Fruit fly (Drosophila melanogaster) whole organism, embryonic: Measurements from ENCODE around the gene CG14995.

ENCODE experiments used
- ATbp ChIP-seq: fragments of 200-800 bp; sonication (Bioruptor generic); optimal IDR thresholded peaks from 2 replicates; lab custom pipeline; 2017; ENCODE audit warnings: missing biosample characterization, mild to moderate bottlenecking, missing genetic modification characterization, missing genetic modification reagents
- Awh ChIP-seq: fragments of 200-800 bp; sonication (Bioruptor generic); IDR thresholded peaks from 2 replicates; pipeline ENCODE4, ENCODE4 v1.3.6; 2022; ENCODE audit warnings: missing biosample characterization, missing genetic modification characterization
- B-H1 ChIP-seq: fragments of 200-800 bp; sonication (Bioruptor generic); IDR thresholded peaks from 3 replicates; pipeline ENCODE4 v1.3.6; 2022; ENCODE audit warnings: missing biosample characterization, missing genetic modification characterization
- CG10147 ChIP-seq: fragments of 200-800 bp; sonication (Bioruptor generic); optimal IDR thresholded peaks from 2 replicates; lab custom pipeline; 2019; ENCODE audit warnings: missing biosample characterization, mild to moderate bottlenecking, missing genetic modification characterization, moderate library complexity
- CG10274 ChIP-seq: fragments of 200-800 bp; sonication (Bioruptor generic); optimal IDR thresholded peaks from 3 replicates; lab custom pipeline; 2017; ENCODE audit warnings: missing biosample characterization, mild to moderate bottlenecking, missing genetic modification characterization
- CG10321 ChIP-seq: fragments of 200-800 bp; sonication (Bioruptor generic); IDR thresholded peaks from 2 replicates; pipeline ENCODE4 v1.3.6; 2022; ENCODE audit warnings: missing biosample characterization, missing genetic modification characterization
- CG11247 ChIP-seq: fragments of 200-800 bp; sonication (Bioruptor generic); IDR thresholded peaks from 2 replicates; pipeline ENCODE4 v1.3.6; 2022; ENCODE audit warnings: missing biosample characterization, missing genetic modification characterization
- CG13775 ChIP-seq: fragments of 200-800 bp; sonication (Bioruptor generic); optimal IDR thresholded peaks from 3 replicates; lab custom pipeline; 2017; ENCODE audit warnings: missing biosample characterization, mild to moderate bottlenecking, missing genetic modification characterization
- CG14667 ChIP-seq: fragments of 200-800 bp; sonication (Bioruptor generic); IDR thresholded peaks from 2 replicates; pipeline ENCODE4 v1.3.6; 2022; ENCODE audit warnings: missing biosample characterization, missing genetic modification characterization
- CG14710 ChIP-seq: fragments of 200-800 bp; sonication (Bioruptor generic); optimal IDR thresholded peaks from 3 replicates; lab custom pipeline; 2019; ENCODE audit warnings: missing biosample characterization, mild to moderate bottlenecking, missing genetic modification characterization, moderate library complexity
- CG15514 ChIP-seq: fragments of 200-800 bp; sonication (Bioruptor generic); optimal IDR thresholded peaks from 3 replicates; lab custom pipeline; 2017; ENCODE audit warnings: missing biosample characterization, missing genetic modification characterization, mild to moderate bottlenecking, moderate library complexity, missing genetic modification reagents
- CG18011 ChIP-seq: fragments of 200-800 bp; sonication (Bioruptor generic); optimal IDR thresholded peaks from 2 replicates; lab custom pipeline; 2017; ENCODE audit warnings: missing biosample characterization, missing genetic modification characterization, mild to moderate bottlenecking, moderate library complexity, missing genotype
- CG18476 ChIP-seq: fragments of 200-800 bp; sonication (Bioruptor generic); optimal IDR thresholded peaks from 2 replicates; lab custom pipeline; 2016; ENCODE audit warnings: missing biosample characterization, mild to moderate bottlenecking, missing genetic modification characterization
- CG18619 ChIP-seq: fragments of 200-800 bp; sonication (Bioruptor generic); optimal IDR thresholded peaks from 3 replicates; lab custom pipeline; 2017; ENCODE audit warnings: missing biosample characterization, mild to moderate bottlenecking, missing genetic modification characterization
- CG31365 ChIP-seq: fragments of 200-800 bp; sonication (Bioruptor generic); optimal IDR thresholded peaks from 2 replicates; lab custom pipeline; 2018; ENCODE audit warnings: missing biosample characterization, mild to moderate bottlenecking, missing genetic modification characterization
- CG3407 ChIP-seq: fragments of 200-800 bp; sonication (Bioruptor generic); optimal IDR thresholded peaks from 2 replicates; lab custom pipeline; 2018; ENCODE audit warnings: missing biosample characterization, mild to moderate bottlenecking, missing genetic modification characterization
- CG4404 ChIP-seq: fragments of 200-800 bp; sonication (Bioruptor generic); IDR thresholded peaks from 2 replicates; pipeline ENCODE4 v1.3.6; 2022; ENCODE audit warnings: missing biosample characterization, missing genetic modification characterization
- CG4730 ChIP-seq: fragments of 200-800 bp; sonication (Bioruptor generic); IDR thresholded peaks from 2 replicates; pipeline ENCODE4 v1.3.6; 2022; ENCODE audit warnings: missing biosample characterization, missing genetic modification characterization
- CG8944 ChIP-seq: fragments of 200-800 bp; sonication (Bioruptor generic); optimal IDR thresholded peaks from 3 replicates; lab custom pipeline; 2016; ENCODE audit warnings: missing biosample characterization, missing genetic modification characterization
- CG9437 ChIP-seq: fragments of 200-800 bp; sonication (Bioruptor generic); optimal IDR thresholded peaks from 2 replicates; lab custom pipeline; 2018; ENCODE audit warnings: missing biosample characterization, mild to moderate bottlenecking, missing genetic modification characterization
- CHES-1-like ChIP-seq: fragments of 200-800 bp; sonication (Bioruptor generic); optimal IDR thresholded peaks from 2 replicates; lab custom pipeline; 2016; ENCODE audit warnings: missing biosample characterization, missing genetic modification characterization
- Dek ChIP-seq: fragments of 200-800 bp; sonication (Bioruptor generic); optimal IDR thresholded peaks from 3 replicates; lab custom pipeline; 2019; ENCODE audit warnings: missing biosample characterization, mild to moderate bottlenecking, missing genetic modification characterization, moderate library complexity
- Dll ChIP-seq: fragments of 200-800 bp; sonication (Bioruptor generic); IDR thresholded peaks from 4 replicates; pipeline ENCODE4 v1.3.6; 2022; ENCODE audit warnings: missing biosample characterization, missing genetic modification characterization; ENCODE audit not compliant: partially characterized antibody
- H2.0 ChIP-seq: fragments of 200-800 bp; sonication (Bioruptor generic); IDR thresholded peaks from 2 replicates; pipeline ENCODE4 v1.3.6; 2022; ENCODE audit warnings: missing biosample characterization, missing genetic modification characterization
- HLHmδ ChIP-seq: fragments of 200-800 bp; sonication (Bioruptor generic); optimal IDR thresholded peaks from 2 replicates; lab custom pipeline; 2018; ENCODE audit warnings: missing biosample characterization, mild to moderate bottlenecking, missing genetic modification characterization, moderate library complexity
- Hsf ChIP-seq: fragments of 200-800 bp; sonication (Bioruptor generic); optimal IDR thresholded peaks from 3 replicates; lab custom pipeline; 2016; ENCODE audit warnings: missing biosample characterization, missing genetic modification characterization
- Jarid2 ChIP-seq: fragments of 200-800 bp; sonication (Bioruptor generic); optimal IDR thresholded peaks from 3 replicates; lab custom pipeline; 2017; ENCODE audit warnings: mild to moderate bottlenecking, missing biosample characterization, missing genetic modification reagents, missing genetic modification characterization
- Med ChIP-seq: fragments of 200-800 bp; sonication (Bioruptor generic); peaks from one replicate; lab custom pipeline; 2016; ENCODE audit warnings: missing biosample characterization, missing genetic modification characterization, mild to moderate bottlenecking, inconsistent platforms, moderate library complexity
- Opbp ChIP-seq: fragments of 200-800 bp; sonication (Bioruptor generic); IDR thresholded peaks from 3 replicates; pipeline ENCODE4 v1.3.6; 2022; ENCODE audit warnings: missing biosample characterization, missing genetic modification characterization; ENCODE audit not compliant: partially characterized antibody
- aop ChIP-seq: fragments of 200-800 bp; sonication (Bioruptor generic); IDR thresholded peaks from 2 replicates; pipeline ENCODE4 v1.3.6; 2022; ENCODE audit warnings: missing biosample characterization, missing genetic modification characterization
- ash1 ChIP-seq: fragments of 200-800 bp; sonication (Bioruptor generic); optimal IDR thresholded peaks from 2 replicates; lab custom pipeline; 2018; ENCODE audit warnings: missing biosample characterization, mild to moderate bottlenecking, missing genetic modification characterization
- btn ChIP-seq: fragments of 200-800 bp; sonication (Bioruptor generic); optimal IDR thresholded peaks from 2 replicates; lab custom pipeline; 2016; ENCODE audit warnings: missing biosample characterization, missing genetic modification characterization
- caup ChIP-seq: fragments of 200-800 bp; sonication (Bioruptor generic); optimal IDR thresholded peaks from 3 replicates; lab custom pipeline; 2017; ENCODE audit warnings: missing biosample characterization, mild to moderate bottlenecking, missing genetic modification characterization, moderate library complexity; ENCODE audit not compliant: severe bottlenecking
- chinmo ChIP-seq: fragments of 200-800 bp; sonication (Bioruptor generic); IDR thresholded peaks from 4 replicates; pipeline ENCODE4 v1.3.6; 2022; ENCODE audit warnings: missing biosample characterization, missing genetic modification characterization; ENCODE audit not compliant: partially characterized antibody
- chn ChIP-seq: fragments of 200-800 bp; sonication (Bioruptor generic); optimal IDR thresholded peaks from 2 replicates; lab custom pipeline; 2016; ENCODE audit warnings: missing biosample characterization, missing genetic modification characterization
- da ChIP-seq: fragments of 200-800 bp; sonication (Bioruptor generic); optimal IDR thresholded peaks from 2 replicates; lab custom pipeline; 2016; ENCODE audit warnings: missing biosample characterization, missing genetic modification characterization
- eve ChIP-seq, 2 experiments: fragments of >200 bp; optimal IDR thresholded peaks; 2 replicates each; lab custom pipeline; 2017; ENCODE audit warnings: missing biosample characterization in 2 of 2, missing genetic modification characterization in 2 of 2
- fd96Cb ChIP-seq: fragments of 200-800 bp; sonication (Bioruptor generic); optimal IDR thresholded peaks from 2 replicates; lab custom pipeline; 2018; ENCODE audit warnings: missing biosample characterization, mild to moderate bottlenecking, missing genetic modification characterization, moderate library complexity
- gce ChIP-seq: fragments of 200-800 bp; sonication (Bioruptor generic); IDR thresholded peaks from 3 replicates; pipeline ENCODE4 v1.3.6; 2022; ENCODE audit warnings: missing biosample characterization, missing genetic modification characterization
- hbn ChIP-seq: fragments of 200-800 bp; sonication (Bioruptor generic); IDR thresholded peaks from 2 replicates; pipeline ENCODE4 v1.3.6; 2022; ENCODE audit warnings: missing biosample characterization, missing genetic modification characterization; ENCODE audit not compliant: partially characterized antibody
- mirr ChIP-seq: fragments of 200-800 bp; sonication (Bioruptor generic); optimal IDR thresholded peaks from 3 replicates; lab custom pipeline; 2018; ENCODE audit warnings: missing biosample characterization, mild to moderate bottlenecking, missing genetic modification characterization
- pfk ChIP-seq: fragments of 200-800 bp; sonication (Bioruptor generic); optimal IDR thresholded peaks from 2 replicates; lab custom pipeline; 2018; ENCODE audit warnings: missing biosample characterization, mild to moderate bottlenecking, missing genetic modification characterization, moderate library complexity
- phol ChIP-seq: fragments of 200-800 bp; sonication (Bioruptor generic); optimal IDR thresholded peaks from 3 replicates; lab custom pipeline; 2018; ENCODE audit warnings: missing biosample characterization, mild to moderate bottlenecking, missing genetic modification characterization, moderate library complexity
- salm ChIP-seq: fragments of 200-800 bp; sonication (Bioruptor generic); optimal IDR thresholded peaks from 2 replicates; lab custom pipeline; 2018; ENCODE audit warnings: missing biosample characterization, mild to moderate bottlenecking, missing genetic modification characterization
- scrt ChIP-seq: fragments of 200-800 bp; sonication (Bioruptor generic); optimal IDR thresholded peaks from 2 replicates; lab custom pipeline; 2018; ENCODE audit warnings: missing biosample characterization, mild to moderate bottlenecking, missing genetic modification characterization, moderate library complexity
- sens-2 ChIP-seq: fragments of 200-800 bp; sonication (Bioruptor generic); IDR thresholded peaks from 2 replicates; pipeline ENCODE4 v1.3.6; 2022; ENCODE audit warnings: missing biosample characterization, missing genetic modification characterization
- ttk ChIP-seq: fragments of 200-800 bp; sonication (Bioruptor generic); IDR thresholded peaks from 2 replicates; pipeline ENCODE4 v2.1.2; 2022; ENCODE audit warnings: missing biosample characterization, missing genetic modification characterization
- unpg ChIP-seq: fragments of 200-800 bp; sonication (Bioruptor generic); optimal IDR thresholded peaks from 3 replicates; lab custom pipeline; 2018; ENCODE audit warnings: missing biosample characterization, mild to moderate bottlenecking, missing genetic modification characterization, moderate library complexity
- vnd ChIP-seq: fragments of 200-800 bp; sonication (Bioruptor generic); IDR thresholded peaks from 3 replicates; pipeline ENCODE4 v1.3.6; 2022; ENCODE audit warnings: missing biosample characterization, missing genetic modification characterization; ENCODE audit not compliant: partially characterized antibody
- zfh1 ChIP-seq: fragments of 200-800 bp; sonication (Bioruptor generic); IDR thresholded peaks from 3 replicates; pipeline ENCODE4 v1.3.6; 2022; ENCODE audit warnings: missing biosample characterization, missing genetic modification characterization

Gene CG14995

DNA sequence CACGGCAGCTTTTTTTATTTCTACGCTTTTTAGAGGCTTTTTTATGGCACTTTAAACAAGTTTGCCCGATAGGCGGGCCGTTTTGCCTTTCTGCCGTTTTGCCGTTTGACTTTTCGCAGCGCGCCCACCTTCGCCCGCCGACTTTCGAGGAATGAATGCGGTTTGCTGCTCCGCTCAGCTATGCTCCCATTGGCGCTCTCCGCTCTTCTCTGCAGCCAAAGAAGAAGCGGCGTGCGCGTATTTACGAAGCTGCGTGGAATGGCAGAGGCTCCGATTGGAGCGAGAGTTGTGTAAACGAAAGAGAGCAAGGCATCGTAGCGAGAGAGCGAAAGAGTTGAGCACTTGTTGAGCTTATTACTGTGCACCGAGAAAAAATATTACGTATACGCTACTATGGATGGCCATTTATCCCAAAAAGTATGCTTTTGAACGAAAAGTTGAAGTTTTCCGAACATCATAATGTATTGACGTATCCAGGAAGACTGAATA is 31.5 kb downstream of the CG14995 start, which contains the start of gene wit (continued):
- TF ChIP-seq CG10274 (GFP tag; lab: Kevin White, UChicago) (no peak), phol (tag; lab: Kevin White, UChicago) (no peak), H2.0 (GFP tag; lab: Robert Waterston, UW) (no peak; the same call in 1 of the 2 replicates), CG9437 (GFP tag; lab: Kevin White, UChicago) (no peak), CG18476 (GFP tag; lab: Kevin White, UChicago) (no peak), CG13775 (GFP tag; lab: Kevin White, UChicago) (no peak), Awh (GFP tag; lab: Robert Waterston, UW) (peak; percentile 62; the same call in 1 of the 2 replicates), gce (peak; percentile 21; the same call in 1 of the 3 replicates), Med (GFP tag; lab: Kevin White, UChicago) (peak; percentile 87), eve (GFP tag; optimal IDR thresholded peaks at IDR 0.05; lab: Kevin White, UChicago) (no peak), CHES-1-like (GFP tag; lab: Kevin White, UChicago) (no peak), caup (no peak), hbn (GFP tag; lab: Robert Waterston, UW) (peak; percentile 44), CG31365 (tag; lab: Kevin White, UChicago) (no peak), Dll (GFP tag; lab: Robert Waterston, UW) (peak; percentile 47; the same call in 1 of the 4 replicates), fd96Cb (tag; lab: Kevin White, UChicago) (no peak), unpg (GFP tag; lab: Kevin White, UChicago) (peak; percentile 6), vnd (GFP tag; lab: Robert Waterston, UW) (no peak), zfh1 (GFP tag; lab: Robert Waterston, UW) (no peak), ATbp (peak; percentile 19), chinmo (peak; percentile 97), pfk (GFP tag; lab: Kevin White, UChicago) (no peak), btn (GFP tag; lab: Kevin White, UChicago) (no peak), B-H1 (GFP tag; lab: Robert Waterston, UW) (no peak; the same call in 2 of the 3 replicates), Opbp (GFP tag; lab: Robert Waterston, UW) (peak; percentile 15; the same call in 1 of the 3 replicates), aop (GFP tag; lab: Robert Waterston, UW) (no peak), CG14667 (GFP tag; lab: Robert Waterston, UW) (no peak), CG11247 (GFP tag; lab: Robert Waterston, UW) (no peak), CG14710 (tag; lab: Kevin White, UChicago) (no peak), CG10147 (GFP tag; lab: Kevin White, UChicago) (no peak), CG4730 (no peak), CG15514 (GFP tag; lab: Kevin White, UChicago) (peak; percentile 52), CG18619 (no peak), Hsf (peak; percentile 26), CG10321 (GFP tag; lab: Robert Waterston, UW) (no peak), scrt (GFP tag; lab: Kevin White, UChicago) (peak; percentile 98), salm (tag; lab: Kevin White, UChicago) (no peak), sens-2 (no peak), CG18011 (GFP tag; lab: Kevin White, UChicago) (no peak), CG3407 (no peak), CG8944 (GFP tag; lab: Kevin White, UChicago) (no peak), Dek (tag; lab: Kevin White, UChicago) (no peak), ash1 (GFP tag; lab: Kevin White, UChicago) (no peak), da (GFP tag; lab: Kevin White, UChicago) (no peak), ttk (0 out of 2 replicates have a peak, but pooled peaks have one; percentile 22), Jarid2 (GFP tag; lab: Kevin White, UChicago) (peak; percentile 68), CG4404 (GFP tag; lab: Robert Waterston, UW) (no peak), HLHmδ (peak; percentile 78), mirr (GFP tag; lab: Kevin White, UChicago) (peak; percentile 27), chn (GFP tag; lab: Kevin White, UChicago) (no peak)
